Worm (Caenorhabditis elegans) whole organism, L2 larva: Measurements from ENCODE around the gene F26C11.3.

Source experiments
- F13H6.1 ChIP-seq: sonication (generic microtip); optimal IDR thresholded peaks from 2 replicates; lab custom pipeline; 2016; ENCODE audit warnings: missing genetic modification characterization, missing compliant biosample characterization
- R02D3.7 ChIP-seq: fragments of 150-350 bp; optimal IDR thresholded peaks from 2 replicates; lab custom pipeline; 2014; ENCODE audit warnings: missing biosample characterization, missing genetic modification characterization
- ZK546.5 ChIP-seq: sonication (generic microtip); optimal IDR thresholded peaks from 2 replicates; lab custom pipeline; 2017; ENCODE audit warnings: missing biosample characterization, missing genetic modification characterization
- alr-1 ChIP-seq: fragments of 150-350 bp; optimal IDR thresholded peaks from 2 replicates; lab custom pipeline; 2014; ENCODE audit warnings: missing biosample characterization, missing genetic modification characterization
- aly-2 ChIP-seq: fragments of 150-350 bp; optimal IDR thresholded peaks from 2 replicates; lab custom pipeline; 2014; ENCODE audit warnings: missing biosample characterization, missing genetic modification characterization
- blmp-1 ChIP-seq: sonication (generic microtip); optimal IDR thresholded peaks from 2 replicates; lab custom pipeline; 2017; ENCODE audit warnings: missing genetic modification characterization, mild to moderate bottlenecking, missing compliant biosample characterization, antibody characterized with exemption, moderate library complexity; ENCODE audit not compliant: insufficient read depth
- ceh-16 ChIP-seq: fragments of 150-350 bp; optimal IDR thresholded peaks from 2 replicates; lab custom pipeline; 2014; ENCODE audit warnings: missing biosample characterization, missing genetic modification characterization
- ceh-82 ChIP-seq: fragments of 150-350 bp; optimal IDR thresholded peaks from 2 replicates; lab custom pipeline; 2014; ENCODE audit warnings: missing biosample characterization, missing genetic modification characterization
- crh-2 ChIP-seq: sonication (generic microtip); optimal IDR thresholded peaks from 2 replicates; lab custom pipeline; 2017; ENCODE audit warnings: missing biosample characterization, missing genetic modification characterization
- dmd-4 ChIP-seq: sonication (generic microtip); optimal IDR thresholded peaks from 2 replicates; lab custom pipeline; 2017; ENCODE audit warnings: missing biosample characterization, missing genetic modification characterization
- egl-27 ChIP-seq: sonication (generic microtip); optimal IDR thresholded peaks from 3 replicates; lab custom pipeline; 2017; ENCODE audit warnings: missing biosample characterization, missing genetic modification reagents, missing genetic modification characterization
- elt-1 ChIP-seq: fragments of 150-350 bp; optimal IDR thresholded peaks from 2 replicates; lab custom pipeline; 2014; ENCODE audit warnings: missing biosample characterization, missing genetic modification characterization
- elt-3 ChIP-seq: sonication (generic microtip); optimal IDR thresholded peaks from 2 replicates; lab custom pipeline; 2017; ENCODE audit warnings: missing biosample characterization, missing genetic modification characterization
- fos-1 ChIP-seq: fragments of 150-350 bp; optimal IDR thresholded peaks from 2 replicates; lab custom pipeline; 2014; ENCODE audit warnings: missing biosample characterization, missing genetic modification characterization
- lin-11 ChIP-seq: fragments of 150-350 bp; sonication (generic microtip); optimal IDR thresholded peaks from 2 replicates; lab custom pipeline; 2014; ENCODE audit warnings: missing biosample characterization, missing genetic modification characterization, inconsistent platforms, mixed read lengths
- lin-39 ChIP-seq: fragments of 150-350 bp; optimal IDR thresholded peaks from 2 replicates; lab custom pipeline; 2014; ENCODE audit warnings: missing biosample characterization, missing genetic modification reagents, missing genetic modification characterization
- mab-5 ChIP-seq: fragments of 150-350 bp; optimal IDR thresholded peaks from 2 replicates; lab custom pipeline; 2014; ENCODE audit warnings: missing biosample characterization, missing genetic modification characterization
- mbf-1 ChIP-seq: sonication (generic microtip); optimal IDR thresholded peaks from 2 replicates; lab custom pipeline; 2017; ENCODE audit warnings: missing biosample characterization, missing genetic modification characterization
- mdl-1 ChIP-seq, 2 experiments: fragments of 150-350 bp in 1 of 2; sonication (generic microtip) in 1 of 2; optimal IDR thresholded peaks; 2 replicates each; lab custom pipeline; 2017; ENCODE audit warnings: missing biosample characterization in 2 of 2, missing genetic modification characterization in 2 of 2
- nhr-10 ChIP-seq: sonication (generic microtip); optimal IDR thresholded peaks from 2 replicates; lab custom pipeline; 2017; ENCODE audit warnings: missing biosample characterization, missing genetic modification characterization
- nhr-129 ChIP-seq: fragments of 150-350 bp; optimal IDR thresholded peaks from 2 replicates; lab custom pipeline; 2014; ENCODE audit warnings: missing biosample characterization, missing genetic modification characterization
- nhr-21 ChIP-seq: fragments of 150-350 bp; optimal IDR thresholded peaks from 2 replicates; lab custom pipeline; 2014; ENCODE audit warnings: missing biosample characterization, missing genetic modification characterization
- nhr-23 ChIP-seq: fragments of 150-350 bp; optimal IDR thresholded peaks from 2 replicates; lab custom pipeline; 2014; ENCODE audit warnings: missing biosample characterization, missing genetic modification reagents, missing genetic modification characterization
- nhr-237 ChIP-seq: fragments of 150-350 bp; optimal IDR thresholded peaks from 2 replicates; lab custom pipeline; 2014; ENCODE audit warnings: missing biosample characterization, missing genetic modification characterization
- nhr-25 ChIP-seq: fragments of 150-350 bp; sonication (generic microtip); optimal IDR thresholded peaks from 3 replicates; lab custom pipeline; 2014; ENCODE audit warnings: missing biosample characterization, missing genetic modification characterization
- nhr-6 ChIP-seq: fragments of 150-350 bp; optimal IDR thresholded peaks from 2 replicates; lab custom pipeline; 2014; ENCODE audit warnings: missing biosample characterization, missing genetic modification characterization
- nhr-77 ChIP-seq: fragments of 150-350 bp; optimal IDR thresholded peaks from 2 replicates; lab custom pipeline; 2014; ENCODE audit warnings: missing biosample characterization, missing genetic modification characterization
- peb-1 ChIP-seq: fragments of 150-350 bp; optimal IDR thresholded peaks from 2 replicates; lab custom pipeline; 2014; ENCODE audit warnings: missing biosample characterization, missing genetic modification characterization
- sem-4 ChIP-seq: fragments of 150-350 bp; optimal IDR thresholded peaks from 2 replicates; lab custom pipeline; 2014; ENCODE audit warnings: missing biosample characterization, missing genetic modification reagents, missing genetic modification characterization
- skn-1 ChIP-seq: sonication (generic microtip); optimal IDR thresholded peaks from 2 replicates; lab custom pipeline; 2017; ENCODE audit warnings: missing biosample characterization, missing genetic modification characterization
- sma-3 ChIP-seq: sonication (generic microtip); optimal IDR thresholded peaks from 2 replicates; lab custom pipeline; 2016; ENCODE audit warnings: missing genetic modification reagents, missing genetic modification characterization, missing compliant biosample characterization
- unc-55 ChIP-seq: fragments of 150-350 bp; sonication (generic microtip); optimal IDR thresholded peaks from 3 replicates; lab custom pipeline; 2014; ENCODE audit warnings: missing biosample characterization, missing genetic modification reagents, missing genetic modification characterization
- unc-62 ChIP-seq: fragments of 150-350 bp; optimal IDR thresholded peaks from 2 replicates; lab custom pipeline; 2014; ENCODE audit warnings: missing biosample characterization, missing genetic modification reagents, missing genetic modification characterization
- zag-1 ChIP-seq: fragments of 150-350 bp; optimal IDR thresholded peaks from 2 replicates; lab custom pipeline; 2014; ENCODE audit warnings: missing biosample characterization, missing genetic modification characterization
- ztf-1 ChIP-seq: fragments of 200-800 bp; sonication (Bioruptor generic); conservative IDR thresholded peaks from 2 replicates; pipeline ENCODE4 v1.3.6; 2022; ENCODE audit warnings: missing genetic modification characterization, missing compliant biosample characterization
- ztf-11 ChIP-seq: sonication (generic microtip); optimal IDR thresholded peaks from 2 replicates; lab custom pipeline; 2017; ENCODE audit warnings: missing biosample characterization, missing genetic modification characterization
- ztf-4 ChIP-seq: fragments of 150-350 bp; optimal IDR thresholded peaks from 2 replicates; lab custom pipeline; 2014; ENCODE audit warnings: missing biosample characterization, missing genetic modification characterization

The F26C11.3 gene

ce11 chrII:9874508-9875229, 40.2 kb downstream of the F26C11.3 start, which contains the start of the genes chil-2 and ctsa-3.2:
Gene chil-2 (minus strand): TSS chrII:9874608.
Gene ctsa-3.2 (plus strand): TSS chrII:9875179.
- no peak for TF ChIP-seq mbf-1 (tag; lab: Kevin White, UChicago)
- no peak for TF ChIP-seq R02D3.7 (tag; lab: Kevin White, UChicago)
- no peak for TF ChIP-seq peb-1 (tag; lab: Kevin White, UChicago)
- TF ChIP-seq blmp-1: no peak
- TF ChIP-seq skn-1 (tag; lab: Kevin White, UChicago): no peak
- no peak for TF ChIP-seq nhr-10
- no peak for TF ChIP-seq unc-62 (GFP tag; lab: Kevin White, UChicago)
- TF ChIP-seq lin-11 (tag; lab: Kevin White, UChicago): no peak
- no peak for TF ChIP-seq sem-4 (tag; lab: Kevin White, UChicago)
- no peak for TF ChIP-seq elt-1 (tag; lab: Kevin White, UChicago)
- TF ChIP-seq ceh-82 (tag; lab: Kevin White, UChicago): no peak
- TF ChIP-seq elt-3 (tag; lab: Kevin White, UChicago): no peak
- no peak for TF ChIP-seq egl-27
- no peak for TF ChIP-seq ZK546.5 (tag; lab: Kevin White, UChicago)
- TF ChIP-seq crh-2 (tag; lab: Kevin White, UChicago): no peak
- TF ChIP-seq, all 48 proteins: peak for 0

ce11 chrII:9872961-9873360, 41.9 kb downstream of the F26C11.3 start, which contains the start of gene chil-8:
Gene chil-8 (minus strand): TSS chrII:9873061.
- TF ChIP-seq unc-55 (GFP tag; lab: Kevin White, UChicago) (no peak), fos-1 (tag; lab: Kevin White, UChicago) (no peak), sma-3 (GFP tag; lab: Kevin White, UChicago) (no peak), unc-62 (GFP tag; lab: Kevin White, UChicago) (no peak), nhr-6 (tag; lab: Kevin White, UChicago) (no peak), ztf-4 (no peak), lin-39 (no peak), mab-5 (tag; lab: Kevin White, UChicago) (no peak), F13H6.1 (tag; lab: Kevin White, UChicago) (no peak), nhr-237 (tag; lab: Kevin White, UChicago) (no peak), lin-11 (tag; lab: Kevin White, UChicago) (no peak), mdl-1 (tag; optimal IDR thresholded peaks at IDR 0.05; lab: Kevin White, UChicago) (no peak), mbf-1 (tag; lab: Kevin White, UChicago) (no peak), R02D3.7 (tag; lab: Kevin White, UChicago) (no peak), ztf-11 (tag; lab: Kevin White, UChicago) (no peak)

ce11 chrII:9871061-9871460, 43.8 kb downstream of the F26C11.3 start, which contains the start of gene chil-7:
Gene chil-7 (minus strand): TSS chrII:9871172.
- TF ChIP-seq zag-1 (no peak), nhr-77 (tag; lab: Kevin White, UChicago) (no peak), skn-1 (tag; lab: Kevin White, UChicago) (no peak), sem-4 (tag; lab: Kevin White, UChicago) (no peak), ztf-1 (GFP tag; lab: Robert Waterston, UW) (no peak), alr-1 (no peak), unc-55 (GFP tag; lab: Kevin White, UChicago) (no peak), nhr-237 (tag; lab: Kevin White, UChicago) (no peak), nhr-23 (tag; lab: Kevin White, UChicago) (no peak), dmd-4 (tag; lab: Kevin White, UChicago) (no peak), ztf-4 (no peak), nhr-129 (no peak)

- TF ChIP-seq ceh-16 (tag; lab: Kevin White, UChicago) (no peak), unc-62 (GFP tag; lab: Kevin White, UChicago) (no peak), aly-2 (tag; lab: Kevin White, UChicago) (no peak), nhr-25 (tag; lab: Kevin White, UChicago) (no peak), nhr-21 (no peak), blmp-1 (no peak), sma-3 (GFP tag; lab: Kevin White, UChicago) (no peak), peb-1 (tag; lab: Kevin White, UChicago) (no peak), mbf-1 (tag; lab: Kevin White, UChicago) (no peak), zag-1 (no peak), elt-3 (tag; lab: Kevin White, UChicago) (no peak)
Observed at ce11 chrII:9868698-9869097, 46.2 kb downstream of the F26C11.3 start, which contains the start of gene old-1. Gene old-1 (minus strand): TSS chrII:9868747.
